Worm (Caenorhabditis elegans) whole organism, early embryonic: ENCODE results near the gene fbxa-60.

Source experiments
- B0310.2 ChIP-seq: sonication (generic microtip); optimal IDR thresholded peaks from 2 replicates; lab custom pipeline; 2016; ENCODE audit warnings: mild to moderate bottlenecking, missing genetic modification characterization, missing compliant biosample characterization
- F13C5.2 ChIP-seq: sonication (generic microtip); optimal IDR thresholded peaks from 2 replicates; lab custom pipeline; 2017; ENCODE audit warnings: mild to moderate bottlenecking, missing genetic modification characterization, inconsistent platforms, missing compliant biosample characterization
- aly-1 ChIP-seq: sonication (generic microtip); optimal IDR thresholded peaks from 2 replicates; lab custom pipeline; 2016; ENCODE audit warnings: missing genetic modification characterization, missing compliant biosample characterization
- ama-1 ChIP-seq: fragments of 150-350 bp; optimal IDR thresholded peaks from 2 replicates; lab custom pipeline; 2014
- ceh-13 ChIP-seq: fragments of 200-800 bp; sonication (Bioruptor generic); optimal IDR thresholded peaks from 2 replicates; lab custom pipeline; 2018; ENCODE audit warnings: mild to moderate bottlenecking, missing genetic modification characterization, missing compliant biosample characterization
- ceh-36 ChIP-seq: sonication (generic microtip); optimal IDR thresholded peaks from 2 replicates; lab custom pipeline; 2016; ENCODE audit warnings: missing genetic modification characterization, inconsistent platforms, missing compliant biosample characterization
- ets-7 ChIP-seq: sonication (generic microtip); optimal IDR thresholded peaks from 2 replicates; lab custom pipeline; 2016; ENCODE audit warnings: missing genotype, missing genetic modification characterization, missing compliant biosample characterization
- flt-1 ChIP-seq: fragments of 200-800 bp; sonication (Bioruptor generic); IDR thresholded peaks from 2 replicates; pipeline ENCODE4 v1.3.6; 2022; ENCODE audit warnings: missing genetic modification characterization, missing compliant biosample characterization
- hmbx-1 ChIP-seq: sonication (generic microtip); optimal IDR thresholded peaks from 2 replicates; lab custom pipeline; 2016; ENCODE audit warnings: mild to moderate bottlenecking, missing genetic modification characterization, missing compliant biosample characterization
- hmg-4 ChIP-seq: fragments of 200-800 bp; sonication (Bioruptor generic); optimal IDR thresholded peaks from 2 replicates; lab custom pipeline; 2018; ENCODE audit warnings: mild to moderate bottlenecking, missing genetic modification characterization, missing compliant biosample characterization
- hnd-1 ChIP-seq: sonication (generic microtip); optimal IDR thresholded peaks from 2 replicates; lab custom pipeline; 2016; ENCODE audit warnings: missing genetic modification characterization, missing compliant biosample characterization
- pes-1 ChIP-seq: fragments of 200-800 bp; sonication (Bioruptor generic); IDR thresholded peaks from 2 replicates; pipeline ENCODE4 v1.3.6; 2022; ENCODE audit warnings: missing genetic modification reagents, missing genetic modification characterization, missing compliant biosample characterization
- scrt-1 ChIP-seq: fragments of 200-800 bp; sonication (Bioruptor generic); IDR thresholded peaks from 2 replicates; pipeline ENCODE4 v1.3.6; 2022; ENCODE audit warnings: missing genetic modification characterization, missing compliant biosample characterization
- sea-1 ChIP-seq: fragments of 200-800 bp; sonication (Bioruptor generic); conservative IDR thresholded peaks from 2 replicates; pipeline ENCODE4 v1.3.6; 2022; ENCODE audit warnings: missing genetic modification characterization, missing compliant biosample characterization
- tbx-11 ChIP-seq: fragments of 200-800 bp; sonication (Bioruptor generic); IDR thresholded peaks from 2 replicates; pipeline ENCODE4 v1.3.6; 2022; ENCODE audit warnings: missing genetic modification characterization, missing compliant biosample characterization
- tbx-37 ChIP-seq: fragments of 200-800 bp; sonication (Bioruptor generic); conservative IDR thresholded peaks from 2 replicates; pipeline ENCODE4 v1.3.6; 2022; ENCODE audit warnings: missing genetic modification reagents, missing genetic modification characterization, missing compliant biosample characterization
- tra-4 ChIP-seq: sonication (generic microtip); optimal IDR thresholded peaks from 2 replicates; lab custom pipeline; 2017; ENCODE audit warnings: missing genetic modification characterization, missing compliant biosample characterization

The fbxa-60 gene

DNA sequence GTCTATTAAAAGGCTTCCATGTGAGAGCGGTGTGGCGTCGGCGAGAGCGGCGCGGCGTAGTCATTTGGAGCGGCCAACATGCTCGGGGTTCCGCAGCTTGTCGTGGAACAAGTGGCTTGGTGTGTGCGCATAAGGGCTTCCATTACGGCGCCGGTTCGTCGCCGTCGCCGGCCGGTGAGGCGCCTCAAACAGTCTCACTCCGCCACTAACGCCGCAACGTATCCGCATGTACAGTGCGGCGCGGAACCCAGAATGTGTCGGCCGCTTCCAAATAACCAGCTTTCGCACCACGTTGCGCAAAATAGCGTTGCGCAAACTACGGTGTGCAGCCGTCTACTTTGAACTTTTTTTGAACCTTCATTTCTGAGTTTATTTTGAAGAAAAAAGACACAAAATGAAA lies 24.8 kb upstream of the fbxa-60 start:
- TF ChIP-seq ceh-36 (tag; lab: Kevin White, UChicago) (no peak), pes-1 (GFP tag; lab: Robert Waterston, UW) (no peak), aly-1 (tag; lab: Kevin White, UChicago) (no peak), tbx-37 (GFP tag; lab: Robert Waterston, UW) (no peak), hmbx-1 (no peak), tbx-11 (no peak), sea-1 (GFP tag; lab: Robert Waterston, UW) (no peak), hmg-4 (GFP tag; lab: Kevin White, UChicago) (no peak), F13C5.2 (tag; lab: Kevin White, UChicago) (no peak), ama-1 (no peak), ets-7 (tag; lab: Kevin White, UChicago) (no peak), hnd-1 (tag; lab: Kevin White, UChicago) (no peak), flt-1 (GFP tag; lab: Robert Waterston, UW) (no peak)

ce11 chrIII:966259-966658 lies 20.2 kb upstream of the fbxa-60 start:
- TF ChIP-seq sea-1 (GFP tag; lab: Robert Waterston, UW) (no peak), scrt-1 (GFP tag; lab: Robert Waterston, UW) (no peak), tbx-11 (no peak), tbx-37 (GFP tag; lab: Robert Waterston, UW) (no peak), hnd-1 (tag; lab: Kevin White, UChicago) (no peak), B0310.2 (tag; lab: Kevin White, UChicago) (no peak), ama-1 (no peak), ceh-13 (GFP tag; lab: Kevin White, UChicago) (no peak), aly-1 (tag; lab: Kevin White, UChicago) (no peak), F13C5.2 (tag; lab: Kevin White, UChicago) (no peak), hmg-4 (GFP tag; lab: Kevin White, UChicago) (no peak), tra-4 (tag; lab: Kevin White, UChicago) (no peak), pes-1 (GFP tag; lab: Robert Waterston, UW) (no peak), flt-1 (GFP tag; lab: Robert Waterston, UW) (no peak), ceh-36 (tag; lab: Kevin White, UChicago) (no peak), ets-7 (tag; lab: Kevin White, UChicago) (no peak), hmbx-1 (no peak)

DNA sequence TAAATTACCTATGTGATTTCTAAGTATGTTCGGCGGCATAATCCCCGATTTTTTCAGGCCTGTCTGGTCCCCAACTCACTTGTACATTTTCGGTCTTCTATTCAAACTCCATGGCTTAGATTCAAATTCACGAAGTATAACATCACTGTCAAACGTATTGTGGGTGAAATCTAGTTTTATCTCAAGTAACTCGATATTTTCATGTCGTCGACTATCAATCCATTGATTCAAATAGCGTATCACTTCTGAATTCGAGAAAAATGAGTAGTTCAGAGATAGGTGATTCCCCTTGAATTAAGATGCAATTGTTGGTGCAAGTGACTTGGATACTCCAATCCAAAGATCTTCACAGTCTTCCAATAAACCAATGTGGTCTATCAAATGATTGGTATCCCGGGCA lies 18.5 kb upstream of the fbxa-60 start:
- TF ChIP-seq tbx-11 = no peak
- TF ChIP-seq ceh-36 (tag; lab: Kevin White, UChicago) = no peak
- TF ChIP-seq sea-1 (GFP tag; lab: Robert Waterston, UW) = no peak
- no peak for TF ChIP-seq ets-7 (tag; lab: Kevin White, UChicago)
- TF ChIP-seq tra-4 (tag; lab: Kevin White, UChicago) = no peak
- no peak for TF ChIP-seq tbx-37 (GFP tag; lab: Robert Waterston, UW)
- no peak for TF ChIP-seq hmbx-1
- no peak for TF ChIP-seq flt-1 (GFP tag; lab: Robert Waterston, UW)
- TF ChIP-seq pes-1 (GFP tag; lab: Robert Waterston, UW) = no peak

- TF ChIP-seq tra-4 (tag; lab: Kevin White, UChicago) (no peak), hnd-1 (tag; lab: Kevin White, UChicago) (no peak), sea-1 (GFP tag; lab: Robert Waterston, UW) (no peak), hmg-4 (GFP tag; lab: Kevin White, UChicago) (no peak), ceh-36 (tag; lab: Kevin White, UChicago) (no peak), scrt-1 (GFP tag; lab: Robert Waterston, UW) (no peak), ceh-13 (GFP tag; lab: Kevin White, UChicago) (no peak), pes-1 (GFP tag; lab: Robert Waterston, UW) (no peak), hmbx-1 (no peak), ama-1 (no peak), flt-1 (GFP tag; lab: Robert Waterston, UW) (no peak), tbx-37 (GFP tag; lab: Robert Waterston, UW) (no peak), aly-1 (tag; lab: Kevin White, UChicago) (no peak), tbx-11 (no peak), B0310.2 (tag; lab: Kevin White, UChicago) (no peak)
Measured at ce11 chrIII:961948-962347, 15.8 kb upstream of the fbxa-60 start, which contains the start of gene fbxa-51. TSS of gene fbxa-51 (plus strand) at chrIII:962269.

DNA sequence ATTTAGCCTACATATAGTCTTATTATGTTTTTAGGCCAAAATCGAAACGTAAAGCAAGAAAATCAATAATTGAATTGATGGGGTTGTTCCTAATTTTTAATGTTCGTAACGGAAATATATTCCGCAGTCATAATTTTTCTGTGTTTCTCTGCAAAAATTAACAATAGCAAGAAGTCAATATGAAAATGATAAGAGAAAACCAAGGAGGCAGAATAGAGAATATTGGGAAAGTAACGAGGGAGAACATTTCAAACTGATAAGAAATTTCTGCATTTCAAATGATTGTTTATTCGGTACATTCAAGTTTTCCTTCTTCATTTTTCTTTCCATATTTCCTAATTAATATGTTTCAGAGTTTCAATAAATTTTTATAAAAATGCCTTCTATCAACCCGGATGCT lies 9.9 kb upstream of the fbxa-60 start, which contains the start of gene fbxa-54:
Gene fbxa-54 (plus strand): TSS at position 354 of the 400 bp plus-strand sequence.
- TF ChIP-seq ceh-13 (GFP tag; lab: Kevin White, UChicago) = no peak

ce11 chrIII:954553-954952 lies 8.5 kb upstream of the fbxa-60 start, which contains the start of the genes T12B5.15 and T12B5.14:
TSS of gene T12B5.15 (minus strand) at chrIII:954653.
TSS of gene T12B5.14 (plus strand) at chrIII:954873.
- no peak for TF ChIP-seq aly-1 (tag; lab: Kevin White, UChicago)
- TF ChIP-seq flt-1 (GFP tag; lab: Robert Waterston, UW) = no peak
- no peak for TF ChIP-seq ama-1
- no peak for TF ChIP-seq scrt-1 (GFP tag; lab: Robert Waterston, UW)

ce11 chrIII:952184-952583 lies 6.1 kb upstream of the fbxa-60 start, which contains the start of gene fbxa-10:
TSS of gene fbxa-10 (plus strand) at chrIII:952390.
- no peak for TF ChIP-seq tra-4 (tag; lab: Kevin White, UChicago)
- no peak for TF ChIP-seq tbx-37 (GFP tag; lab: Robert Waterston, UW)
- no peak for TF ChIP-seq ama-1

DNA sequence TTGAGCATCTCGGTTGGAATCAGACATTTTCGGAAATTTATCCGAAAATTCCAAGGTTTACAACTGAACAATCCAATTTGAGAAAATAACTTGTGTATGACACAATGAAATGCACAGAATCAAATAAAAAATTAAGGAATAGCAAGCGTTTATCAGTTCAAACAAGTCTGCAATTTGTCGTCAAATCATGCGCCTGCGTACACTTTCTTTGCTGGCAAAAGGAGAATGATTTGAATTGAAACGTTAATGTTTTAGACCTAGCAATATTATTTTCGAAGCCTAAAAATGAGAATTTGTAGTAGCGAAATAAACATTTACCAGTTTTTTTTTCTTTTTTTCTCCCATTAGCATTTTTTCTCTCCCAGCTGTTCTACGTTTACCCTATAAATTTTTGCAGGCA lies 4.4 kb upstream of the fbxa-60 start, which contains the start of the genes fbxa-67 and fbxa-11:
Gene fbxa-67 (minus strand): TSS at position 199 of the 400 bp plus-strand sequence.
Gene fbxa-11 (plus strand): TSS at position 398 of the 400 bp plus-strand sequence.
- TF ChIP-seq hnd-1 (tag; lab: Kevin White, UChicago) (no peak), pes-1 (GFP tag; lab: Robert Waterston, UW) (no peak), hmg-4 (GFP tag; lab: Kevin White, UChicago) (no peak), B0310.2 (tag; lab: Kevin White, UChicago) (no peak), ceh-36 (tag; lab: Kevin White, UChicago) (no peak), ceh-13 (GFP tag; lab: Kevin White, UChicago) (no peak), ama-1 (no peak), tra-4 (tag; lab: Kevin White, UChicago) (no peak), aly-1 (tag; lab: Kevin White, UChicago) (no peak), flt-1 (GFP tag; lab: Robert Waterston, UW) (no peak), scrt-1 (GFP tag; lab: Robert Waterston, UW) (no peak), tbx-11 (no peak), tbx-37 (GFP tag; lab: Robert Waterston, UW) (no peak)
